Worm (Caenorhabditis elegans): Measurements from ENCODE around the gene pin-2.

Gene pin-2

DNA sequence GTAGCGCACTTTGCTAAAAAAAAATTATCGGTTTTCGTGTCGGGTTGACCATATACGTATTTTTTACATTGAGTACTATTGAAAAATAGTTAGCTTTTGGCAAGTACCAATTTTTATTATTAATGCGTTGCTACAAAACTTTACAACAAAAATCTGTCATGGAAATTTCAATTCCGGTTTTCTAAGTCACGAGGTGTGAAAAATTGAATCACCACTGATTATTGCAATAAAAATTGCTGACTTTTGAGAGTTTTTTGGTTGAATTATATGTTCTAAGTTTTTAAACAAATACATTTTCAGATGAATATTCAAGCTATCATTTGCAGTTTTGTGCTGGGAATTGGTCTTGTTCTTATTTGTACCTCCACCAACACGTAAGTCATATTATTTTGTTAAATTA lies 2.8 kb upstream of the pin-2 start, which contains the start of gene F07C6.2:
F07C6.2 (plus strand) TSS at position 301 of the 400 bp plus-strand sequence.
- TF ChIP-seq efl-1 (GFP tag; optimal IDR thresholded peaks at IDR 0.05), result no peak
- no peak for TF ChIP-seq madf-8 (GFP tag; conservative IDR thresholded peaks at IDR 0.05)
- TF ChIP-seq egl-18 (GFP tag; IDR thresholded peaks at IDR 0.05), result no peak
- no peak for TF ChIP-seq Y95B8A.8 (GFP tag; IDR thresholded peaks at IDR 0.05)
- TF ChIP-seq mcd-1 (GFP tag; IDR thresholded peaks at IDR 0.05), result no peak
- TF ChIP-seq aptf-2 (GFP tag; conservative IDR thresholded peaks at IDR 0.05), result no peak
- TF ChIP-seq C17E4.6 (GFP tag; IDR thresholded peaks at IDR 0.05), result no peak
- TF ChIP-seq dox-1 (GFP tag; IDR thresholded peaks at IDR 0.05), result no peak
- no peak for TF ChIP-seq ceh-40 (GFP tag; IDR thresholded peaks at IDR 0.05)
- no peak for TF ChIP-seq F39B2.1 (GFP tag; IDR thresholded peaks at IDR 0.05)
- no peak for TF ChIP-seq sea-2 (GFP tag; IDR thresholded peaks at IDR 0.05)
- TF ChIP-seq rcor-1 (GFP tag; IDR thresholded peaks at IDR 0.05), result no peak
- no peak for TF ChIP-seq F52B5.7 (tag; optimal IDR thresholded peaks at IDR 0.05)
- TF ChIP-seq F55B11.4 (tag; optimal IDR thresholded peaks at IDR 0.05; ENCODE audit: borderline replicate concordance, insufficient read depth), result no peak
- no peak for TF ChIP-seq F23B12.7 (tag; optimal IDR thresholded peaks at IDR 0.05; ENCODE audit: insufficient read depth)
- TF ChIP-seq let-607 (tag; optimal IDR thresholded peaks at IDR 0.05), result no peak

DNA sequence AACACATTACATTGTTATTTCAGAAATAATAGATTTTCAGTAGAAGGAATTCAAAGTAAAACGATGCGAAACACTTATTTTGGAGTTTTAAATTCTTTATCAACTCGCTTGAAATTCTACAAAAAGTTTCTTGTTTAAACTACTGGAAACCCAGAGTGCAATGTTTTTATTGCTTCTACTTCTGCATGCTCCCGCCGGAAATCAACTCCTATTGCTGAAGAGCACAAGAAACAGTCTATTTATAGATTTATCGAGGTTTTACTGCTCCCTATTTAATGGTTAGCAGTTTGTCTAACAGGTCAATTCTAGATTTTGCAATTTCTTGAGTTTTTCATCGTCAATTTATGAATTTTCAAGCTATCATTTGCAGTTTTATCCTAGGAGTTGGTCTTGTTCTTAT lies 1.2 kb upstream of the pin-2 start, which contains the start of gene F07C6.6:
F07C6.6 (plus strand) TSS at position 301 of the 400 bp plus-strand sequence.
- no peak for TF ChIP-seq B0261.1 (tag; optimal IDR thresholded peaks at IDR 0.05)

DNA sequence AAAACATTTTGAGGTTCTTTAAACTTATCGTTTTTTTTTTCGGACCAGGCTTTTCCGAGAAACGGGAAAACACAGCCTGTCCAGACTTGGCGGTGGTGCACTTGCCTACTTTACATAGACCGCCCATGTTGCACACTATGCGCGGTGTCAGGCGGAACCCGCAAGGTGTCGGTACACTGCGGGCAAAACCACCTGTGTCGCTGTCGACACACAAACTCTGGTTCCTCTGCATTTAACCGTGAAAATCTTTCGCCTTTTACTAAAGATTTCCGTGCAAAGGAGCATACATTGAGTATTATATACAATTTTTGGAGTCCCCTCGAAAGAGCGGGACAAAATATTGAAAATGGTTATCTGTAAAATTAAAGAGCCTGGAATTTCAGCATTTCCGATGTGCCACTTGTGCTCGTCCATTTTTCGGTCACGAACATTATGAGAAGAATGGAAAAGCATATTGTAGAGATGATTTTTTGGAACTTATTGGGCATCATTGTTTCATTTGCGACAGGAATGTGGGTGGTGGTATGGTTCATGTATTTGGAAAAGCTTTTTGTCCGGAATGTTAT lies 1.8 kb downstream of the pin-2 start:
- TF ChIP-seq F33H1.4 (GFP tag; IDR thresholded peaks at IDR 0.05) (peak; percentile 54), pbrm-1 (GFP tag; IDR thresholded peaks at IDR 0.05) (peak; percentile 89), snpc-3.4 (tag; optimal IDR thresholded peaks at IDR 0.05) (peak; percentile 12), him-1 (tag; optimal IDR thresholded peaks at IDR 0.05) (peak; percentile 60), xnd-1 (tag; optimal IDR thresholded peaks at IDR 0.05) (peak; percentile 24), tlf-1 (GFP tag; optimal IDR thresholded peaks at IDR 0.05) (no peak), madf-6 (GFP tag; IDR thresholded peaks at IDR 0.05) (peak; percentile 78), repo-1 (tag; optimal IDR thresholded peaks at IDR 0.05) (peak; percentile 2), D2030.7 (GFP tag; IDR thresholded peaks at IDR 0.05) (peak; percentile 90), hsf-1 (GFP tag; IDR thresholded peaks at IDR 0.05) (peak; percentile 39; the same call in 1 of the 2 replicates), snpc-4 (GFP tag; optimal IDR thresholded peaks at IDR 0.05) (peak; percentile 74), snpc-4 (tag; optimal IDR thresholded peaks at IDR 0.05) (peak; percentile 82 to 97 (median 94)), ztf-28 (GFP tag; IDR thresholded peaks at IDR 0.05) (no peak), rcor-1 (GFP tag; IDR thresholded peaks at IDR 0.05) (peak; percentile 48), snpc-1.1 (tag; optimal IDR thresholded peaks at IDR 0.05; ENCODE audit: insufficient read depth) (peak; percentile 88), Y56A3A.18 (GFP tag; IDR thresholded peaks at IDR 0.05) (0 out of 2 replicates have a peak, but pooled peaks have one; percentile 46), sptf-2 (GFP tag; optimal IDR thresholded peaks at IDR 0.05) (no peak), tbp1 (GFP tag; optimal IDR thresholded peaks at IDR 0.05) (peak; percentile 64), attf-6 (GFP tag; IDR thresholded peaks at IDR 0.05) (peak; percentile 92), aptf-2 (GFP tag; conservative IDR thresholded peaks at IDR 0.05) (no peak), hmg-1.2 (GFP tag; IDR thresholded peaks at IDR 0.05) (peak; percentile 94), ccch-3 (GFP tag; optimal IDR thresholded peaks at IDR 0.05) (no peak), dox-1 (GFP tag; IDR thresholded peaks at IDR 0.05) (0 out of 2 replicates have a peak, but pooled peaks have one; percentile 72), nfyb-1 (GFP tag; IDR thresholded peaks at IDR 0.05) (peak; percentile 70), lsl-1 (GFP tag; optimal IDR thresholded peaks at IDR 0.05) (peak; percentile 53), ceh-27 (GFP tag; optimal IDR thresholded peaks at IDR 0.05) (no peak), ceh-91 (GFP tag; IDR thresholded peaks at IDR 0.05) (0 out of 2 replicates have a peak, but pooled peaks have one; percentile 17), B0336.3 (GFP tag; IDR thresholded peaks at IDR 0.05) (0 out of 2 replicates have a peak, but pooled peaks have one; percentile 33)
